Worm (Caenorhabditis elegans): ENCODE results near the gene kbp-3.

Gene kbp-3

ce11 chrII:14357936-14358416 is 31.9 kb downstream of the kbp-3 start, which contains the start of the genes agl-1 and pfs-2 (continued):
- TF ChIP-seq dmd-9 (GFP tag; IDR thresholded peaks at IDR 0.05) (no peak), mxl-2 (GFP tag; conservative IDR thresholded peaks at IDR 0.05) (no peak)

- TF ChIP-seq Y75B8A.6 (GFP tag; IDR thresholded peaks at IDR 0.05) (no peak), aha-1 (tag) (peak; percentile 94), set-16 (GFP tag; IDR thresholded peaks at IDR 0.05) (peak; percentile 36; the same call in 1 of the 2 replicates), dmd-8 (GFP tag; IDR thresholded peaks at IDR 0.05) (0 out of 2 replicates have a peak, but pooled peaks have one; percentile 7)
These were observed 38.5 kb downstream of the kbp-3 start for ce11 chrII:14351352-14351751.

ce11 chrII:14350768-14351167 is 39.1 kb downstream of the kbp-3 start:
- peak; percentile 63 for TF ChIP-seq lin-38 (GFP tag; IDR thresholded peaks at IDR 0.05)
- TF ChIP-seq dmd-9 (GFP tag; IDR thresholded peaks at IDR 0.05): no peak
- TF ChIP-seq mep-1 (tag; optimal IDR thresholded peaks at IDR 0.05): peak; percentile 13
- no peak for TF ChIP-seq nhr-10 (tag; optimal IDR thresholded peaks at IDR 0.05)
- peak; percentile 27 for TF ChIP-seq aha-1 (tag)
- no peak for TF ChIP-seq ceh-20 (GFP tag; IDR thresholded peaks at IDR 0.05)
- TF ChIP-seq ceh-62 (tag; optimal IDR thresholded peaks at IDR 0.05): no peak
- peak; percentile 6 for TF ChIP-seq unc-130 (GFP tag; optimal IDR thresholded peaks at IDR 0.05)
- no peak for TF ChIP-seq lin-15B (tag; optimal IDR thresholded peaks at IDR 0.05)
- no peak for TF ChIP-seq vab-7 (GFP tag; IDR thresholded peaks at IDR 0.05)
- TF ChIP-seq Y75B8A.6 (GFP tag; IDR thresholded peaks at IDR 0.05): no peak
- no peak; the same call in 1 of the 2 replicates for TF ChIP-seq set-16 (GFP tag; IDR thresholded peaks at IDR 0.05)
- no peak for TF ChIP-seq cey-2 (tag; optimal IDR thresholded peaks at IDR 0.05; ENCODE audit: borderline replicate concordance, insufficient read depth)
- TF ChIP-seq attf-4 (tag; optimal IDR thresholded peaks at IDR 0.05): no peak
- TF ChIP-seq nhr-42 (GFP tag; IDR thresholded peaks at IDR 0.05): peak; percentile 77; the same call in 1 of the 2 replicates
- peak; percentile 36; the same call in 1 of the 2 replicates for TF ChIP-seq arid-1 (GFP tag; conservative IDR thresholded peaks at IDR 0.05)
- TF ChIP-seq snpc-4 (tag; optimal IDR thresholded peaks at IDR 0.05): no peak
- peak; percentile 24 for TF ChIP-seq duxl-1 (tag; optimal IDR thresholded peaks at IDR 0.05; ENCODE audit: poor library complexity)
- TF ChIP-seq lsy-2 (tag; optimal IDR thresholded peaks at IDR 0.05): peak in 1 of 2 experiments; percentile 22
- 0 out of 2 replicates have a peak, but pooled peaks have one; percentile 34 for TF ChIP-seq zfp-3 (GFP tag; conservative IDR thresholded peaks at IDR 0.05)
- TF ChIP-seq egl-27 (tag; optimal IDR thresholded peaks at IDR 0.05): no peak
- 0 out of 2 replicates have a peak, but pooled peaks have one; percentile 29 for TF ChIP-seq mdt-29 (GFP tag; IDR thresholded peaks at IDR 0.05)
- no peak for TF ChIP-seq Y105C5A.15 (GFP tag; IDR thresholded peaks at IDR 0.05)
- 0 out of 2 replicates have a peak, but pooled peaks have one; percentile 49 for TF ChIP-seq ctbp-1 (GFP tag; IDR thresholded peaks at IDR 0.05)
- TF ChIP-seq egl-43 (GFP tag; IDR thresholded peaks at IDR 0.05): peak; percentile 60; the same call in 1 of the 2 replicates
- no peak for TF ChIP-seq nhr-48 (tag; optimal IDR thresholded peaks at IDR 0.05)
- TF ChIP-seq F49E8.2 (tag; optimal IDR thresholded peaks at IDR 0.05; ENCODE audit: borderline replicate concordance): peak; percentile 56
- no peak for TF ChIP-seq zag-1 (tag; optimal IDR thresholded peaks at IDR 0.05)
- TF ChIP-seq nhr-111 (GFP tag; optimal IDR thresholded peaks at IDR 0.05): peak; percentile 36
- TF ChIP-seq nhr-41 (GFP tag; IDR thresholded peaks at IDR 0.05): 0 out of 2 replicates have a peak, but pooled peaks have one; percentile 34
- TF ChIP-seq ama-1 (optimal IDR thresholded peaks at IDR 0.05): peak; percentile 19
- peak; percentile 40; the same call in 1 of the 2 replicates for TF ChIP-seq Y48G9A.11 (GFP tag; IDR thresholded peaks at IDR 0.05)
- TF ChIP-seq rbr-2 (tag; optimal IDR thresholded peaks at IDR 0.05): no peak
- no peak for TF ChIP-seq fkh-10 (GFP tag; optimal IDR thresholded peaks at IDR 0.05)
- TF ChIP-seq F26F4.8 (GFP tag; conservative IDR thresholded peaks at IDR 0.05): no peak
- no peak for TF ChIP-seq ceh-82 (tag; optimal IDR thresholded peaks at IDR 0.05)
- TF ChIP-seq gei-8 (GFP tag; optimal IDR thresholded peaks at IDR 0.05): no peak
- TF ChIP-seq lin-29 (GFP tag; IDR thresholded peaks at IDR 0.05): no peak
- TF ChIP-seq ceh-44 (GFP tag; IDR thresholded peaks at IDR 0.05): no peak
- peak; percentile 1 for TF ChIP-seq nhr-102 (tag; optimal IDR thresholded peaks at IDR 0.05)
- TF ChIP-seq ztf-7 (tag; optimal IDR thresholded peaks at IDR 0.05): no peak
- TF ChIP-seq pha-4 (GFP tag; IDR thresholded peaks at IDR 0.05): peak; percentile 42; the same call in 1 of the 2 replicates
- TF ChIP-seq pha-4 (tag; optimal IDR thresholded peaks at IDR 0.05): no peak
- no peak for TF ChIP-seq dve-1 (tag; optimal IDR thresholded peaks at IDR 0.05; ENCODE audit: insufficient read depth)

Measured in whole organism, L4 larva.